Worm (Caenorhabditis elegans) whole organism, late embryonic: ENCODE measurements around the gene B0336.7.

Experiments
- F13H6.1 ChIP-seq: sonication (generic microtip); optimal IDR thresholded peaks from 2 replicates; lab custom pipeline; 2016; ENCODE audit warnings: missing genetic modification characterization, missing compliant biosample characterization
- K09A11.1 ChIP-seq: sonication (generic microtip); optimal IDR thresholded peaks from 2 replicates; lab custom pipeline; 2017; ENCODE audit warnings: antibody characterized with exemption, mild to moderate bottlenecking, missing genetic modification characterization, missing compliant biosample characterization; ENCODE audit not compliant: insufficient read depth
- T23F11.4 ChIP-seq: fragments of 200-800 bp; sonication (Bioruptor generic); optimal IDR thresholded peaks from 2 replicates; lab custom pipeline; 2018; ENCODE audit warnings: mild to moderate bottlenecking, missing genetic modification characterization, missing compliant biosample characterization
- Y22D7AL.16 ChIP-seq: sonication (generic microtip); optimal IDR thresholded peaks from 2 replicates; lab custom pipeline; 2016; ENCODE audit warnings: missing genetic modification characterization, missing compliant biosample characterization
- ceh-30 ChIP-seq: fragments of 150-350 bp; optimal IDR thresholded peaks from 2 replicates; lab custom pipeline; 2014; ENCODE audit warnings: missing biosample characterization, missing genetic modification characterization
- ceh-31 ChIP-seq: sonication (generic microtip); optimal IDR thresholded peaks from 2 replicates; lab custom pipeline; 2016; ENCODE audit warnings: missing genetic modification characterization, missing compliant biosample characterization
- ceh-34 ChIP-seq: sonication (generic microtip); optimal IDR thresholded peaks from 2 replicates; lab custom pipeline; 2016; ENCODE audit warnings: mild to moderate bottlenecking, missing genetic modification characterization, missing compliant biosample characterization
- ceh-45 ChIP-seq: fragments of 200-800 bp; sonication (Bioruptor generic); IDR thresholded peaks from 2 replicates; pipeline ENCODE4 v1.3.6; 2022; ENCODE audit warnings: missing genetic modification reagents, missing genetic modification characterization, missing compliant biosample characterization
- che-1 ChIP-seq: sonication (generic microtip); optimal IDR thresholded peaks from 2 replicates; lab custom pipeline; 2016; ENCODE audit warnings: mild to moderate bottlenecking, missing genetic modification characterization, missing compliant biosample characterization
- dve-1 ChIP-seq: sonication (generic microtip); optimal IDR thresholded peaks from 2 replicates; lab custom pipeline; 2017; ENCODE audit warnings: antibody characterized with exemption, mild to moderate bottlenecking, missing genetic modification characterization, missing compliant biosample characterization
- elt-2 ChIP-seq: sonication (generic microtip); optimal IDR thresholded peaks from 2 replicates; lab custom pipeline; 2016; ENCODE audit warnings: missing genetic modification reagents, missing genetic modification characterization, missing compliant biosample characterization
- elt-4 ChIP-seq: sonication (generic microtip); optimal IDR thresholded peaks from 2 replicates; lab custom pipeline; 2016; ENCODE audit warnings: missing genetic modification characterization, missing compliant biosample characterization
- ets-4 ChIP-seq: sonication (generic microtip); optimal IDR thresholded peaks from 2 replicates; lab custom pipeline; 2016; ENCODE audit warnings: missing genetic modification characterization, missing compliant biosample characterization
- fkh-10 ChIP-seq: fragments of 150-350 bp; optimal IDR thresholded peaks from 2 replicates; lab custom pipeline; 2014; ENCODE audit warnings: missing biosample characterization, missing genetic modification reagents, missing genetic modification characterization
- hlh-13 ChIP-seq: fragments of 200-800 bp; sonication (Bioruptor generic); optimal IDR thresholded peaks from 2 replicates; lab custom pipeline; 2018; ENCODE audit warnings: mild to moderate bottlenecking, missing genetic modification characterization, missing compliant biosample characterization
- hlh-30 ChIP-seq: sonication (generic microtip); optimal IDR thresholded peaks from 2 replicates; lab custom pipeline; 2017; ENCODE audit warnings: antibody characterized with exemption, missing genetic modification characterization, missing compliant biosample characterization; ENCODE audit not compliant: insufficient read depth
- hlh-6 ChIP-seq: sonication (generic microtip); optimal IDR thresholded peaks from 2 replicates; lab custom pipeline; 2016; ENCODE audit warnings: missing genotype, missing genetic modification characterization, missing compliant biosample characterization
- hlh-8 ChIP-seq: sonication (generic microtip); optimal IDR thresholded peaks from 2 replicates; lab custom pipeline; 2016; ENCODE audit warnings: missing genotype, missing genetic modification characterization, missing compliant biosample characterization
- lin-11 ChIP-seq: fragments of 200-800 bp; sonication (Bioruptor generic); optimal IDR thresholded peaks from 2 replicates; lab custom pipeline; 2018; ENCODE audit warnings: mild to moderate bottlenecking, missing genetic modification characterization, missing compliant biosample characterization
- madf-2 ChIP-seq: sonication (generic microtip); optimal IDR thresholded peaks from 2 replicates; lab custom pipeline; 2017; ENCODE audit warnings: missing genetic modification characterization, missing compliant biosample characterization
- mec-3 ChIP-seq: sonication (generic microtip); optimal IDR thresholded peaks from 2 replicates; lab custom pipeline; 2016; ENCODE audit warnings: borderline replicate concordance, missing genetic modification characterization, missing compliant biosample characterization
- nfya-1 ChIP-seq: sonication (generic microtip); optimal IDR thresholded peaks from 2 replicates; lab custom pipeline; 2017; ENCODE audit warnings: missing genetic modification characterization, mild to moderate bottlenecking, missing compliant biosample characterization, antibody characterized with exemption, moderate library complexity
- nhr-232 ChIP-seq: sonication (generic microtip); optimal IDR thresholded peaks from 2 replicates; lab custom pipeline; 2016; ENCODE audit warnings: missing genetic modification characterization, missing compliant biosample characterization
- pat-9 ChIP-seq: fragments of 200-800 bp; sonication (Bioruptor generic); optimal IDR thresholded peaks from 2 replicates; lab custom pipeline; 2018; ENCODE audit warnings: mild to moderate bottlenecking, missing genetic modification characterization, moderate library complexity, missing compliant biosample characterization
- pax-1 ChIP-seq: fragments of 150-350 bp; optimal IDR thresholded peaks from 2 replicates; lab custom pipeline; 2014; ENCODE audit warnings: missing biosample characterization, missing genetic modification characterization
- pha-2 ChIP-seq: sonication (generic microtip); optimal IDR thresholded peaks from 2 replicates; lab custom pipeline; 2017; ENCODE audit warnings: mild to moderate bottlenecking, missing genetic modification characterization, missing compliant biosample characterization
- pqm-1 ChIP-seq: sonication (generic microtip); optimal IDR thresholded peaks from 2 replicates; lab custom pipeline; 2016; ENCODE audit warnings: missing genetic modification characterization, missing compliant biosample characterization
- ref-2 ChIP-seq: sonication (generic microtip); optimal IDR thresholded peaks from 2 replicates; lab custom pipeline; 2016; ENCODE audit warnings: missing genetic modification characterization, missing compliant biosample characterization
- sox-2 ChIP-seq: fragments of 200-800 bp; sonication (Bioruptor generic); IDR thresholded peaks from 2 replicates; pipeline ENCODE4 v1.3.6; 2022; ENCODE audit warnings: missing genetic modification reagents, missing genetic modification characterization, missing compliant biosample characterization
- sox-4 ChIP-seq: sonication (generic microtip); optimal IDR thresholded peaks from 2 replicates; lab custom pipeline; 2017; ENCODE audit warnings: mild to moderate bottlenecking, missing genetic modification characterization, inconsistent platforms, missing compliant biosample characterization
- tbx-2 ChIP-seq: sonication (generic microtip); optimal IDR thresholded peaks from 2 replicates; lab custom pipeline; 2016; ENCODE audit warnings: missing genetic modification characterization, missing compliant biosample characterization
- tbx-7 ChIP-seq: sonication (generic microtip); optimal IDR thresholded peaks from 2 replicates; lab custom pipeline; 2016; ENCODE audit warnings: missing genotype, missing genetic modification characterization, missing compliant biosample characterization
- unc-55 ChIP-seq: sonication (generic microtip); optimal IDR thresholded peaks from 2 replicates; lab custom pipeline; 2017; ENCODE audit warnings: missing biosample characterization, missing genetic modification reagents, missing genetic modification characterization
- zip-5 ChIP-seq: sonication (generic microtip); optimal IDR thresholded peaks from 2 replicates; lab custom pipeline; 2016; ENCODE audit warnings: missing genetic modification characterization, missing compliant biosample characterization

B0336.7 gene

DNA sequence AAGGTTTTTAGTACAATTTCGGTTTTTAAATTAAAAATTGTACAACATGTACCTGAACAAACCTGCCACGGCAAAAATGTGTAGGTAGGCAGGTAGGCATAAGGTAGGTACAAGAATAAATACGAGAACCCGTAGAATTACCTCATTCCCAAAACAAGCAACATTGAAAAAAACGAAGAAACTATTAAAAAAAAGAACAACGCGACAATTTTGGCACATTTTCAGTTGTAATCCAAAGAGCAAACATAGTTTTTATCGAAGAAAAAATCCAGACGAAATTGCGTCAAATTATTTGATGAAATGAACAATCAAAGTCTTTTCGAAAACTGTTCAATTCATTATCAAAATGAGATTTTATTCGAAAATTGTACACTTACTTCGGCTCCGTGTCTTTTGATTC lies 43.5 kb upstream of the B0336.7 start, which contains the start of gene B0244.16:
Gene B0244.16 (plus strand): TSS at position 301 of the 400 bp plus-strand sequence.
- TF ChIP-seq mec-3 (no peak), ceh-45 (GFP tag; lab: Robert Waterston, UW) (no peak), pax-1 (tag; lab: Kevin White, UChicago) (no peak), T23F11.4 (GFP tag; lab: Kevin White, UChicago) (no peak), tbx-7 (tag; lab: Kevin White, UChicago) (no peak), ref-2 (tag; lab: Kevin White, UChicago) (no peak), ceh-31 (tag; lab: Kevin White, UChicago) (no peak), hlh-13 (GFP tag; lab: Kevin White, UChicago) (no peak), pqm-1 (tag; lab: Kevin White, UChicago) (no peak), hlh-30 (tag; lab: Kevin White, UChicago) (no peak), ceh-34 (no peak), pha-2 (tag; lab: Kevin White, UChicago) (no peak), ets-4 (tag; lab: Kevin White, UChicago) (no peak), K09A11.1 (tag; lab: Kevin White, UChicago) (no peak), tbx-2 (tag; lab: Kevin White, UChicago) (no peak), ceh-30 (tag; lab: Kevin White, UChicago) (no peak), fkh-10 (GFP tag; lab: Kevin White, UChicago) (no peak), che-1 (tag; lab: Kevin White, UChicago) (no peak), madf-2 (tag; lab: Kevin White, UChicago) (no peak), zip-5 (tag; lab: Kevin White, UChicago) (no peak)

DNA sequence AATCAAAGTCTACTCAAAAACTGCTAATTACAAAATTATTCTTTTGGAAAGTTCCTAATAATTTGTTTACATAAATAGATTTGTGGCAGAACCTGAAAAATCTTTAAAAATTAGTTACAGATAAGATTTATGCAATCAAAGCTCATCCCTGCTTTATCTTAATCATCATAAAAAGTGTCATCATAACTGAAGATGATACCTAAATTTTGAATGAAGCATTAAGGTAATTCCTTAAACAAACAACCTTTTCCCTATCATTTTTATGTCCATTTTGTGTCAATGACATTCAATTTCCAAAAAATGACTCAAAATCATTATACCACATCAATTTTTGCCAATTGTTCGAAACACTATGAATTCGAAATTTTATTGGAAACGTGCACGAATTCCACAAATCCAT lies 40.5 kb upstream of the B0336.7 start, which contains the start of gene B0244.6:
Gene B0244.6 (plus strand): TSS at position 301 of the 400 bp plus-strand sequence.
- no peak for TF ChIP-seq sox-4 (tag; lab: Kevin White, UChicago)
- TF ChIP-seq ceh-31 (tag; lab: Kevin White, UChicago): no peak
- TF ChIP-seq hlh-8 (tag; lab: Kevin White, UChicago): no peak
- no peak for TF ChIP-seq sox-2 (GFP tag; lab: Robert Waterston, UW)
- no peak for TF ChIP-seq ceh-45 (GFP tag; lab: Robert Waterston, UW)
- TF ChIP-seq ceh-34: no peak
- TF ChIP-seq hlh-6: no peak
- TF ChIP-seq dve-1 (tag; lab: Kevin White, UChicago): no peak
- no peak for TF ChIP-seq tbx-2 (tag; lab: Kevin White, UChicago)
- no peak for TF ChIP-seq unc-55 (GFP tag; lab: Kevin White, UChicago)
- TF ChIP-seq Y22D7AL.16 (tag; lab: Kevin White, UChicago): no peak
- no peak for TF ChIP-seq hlh-30 (tag; lab: Kevin White, UChicago)
- no peak for TF ChIP-seq lin-11 (tag; lab: Kevin White, UChicago)

DNA sequence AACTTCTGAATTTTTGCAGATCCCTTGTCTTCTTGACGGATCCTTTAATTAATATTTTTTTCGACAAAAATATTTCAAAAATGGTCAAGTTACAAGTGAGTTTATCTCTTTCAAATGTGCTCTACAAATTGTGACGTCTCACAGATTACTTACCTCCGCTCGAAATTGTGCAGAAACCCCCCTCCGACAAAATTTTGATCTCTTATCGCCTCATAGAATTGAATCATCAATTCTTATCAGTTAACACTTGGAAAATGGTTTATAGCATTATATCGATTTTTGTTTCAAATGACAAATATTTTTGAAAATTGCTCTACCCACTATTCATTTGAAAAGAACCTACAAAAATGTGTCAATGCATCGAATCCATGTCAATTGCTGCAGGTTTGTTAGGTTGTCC lies 37.7 kb upstream of the B0336.7 start, which contains the start of gene B0244.10:
Gene B0244.10 (plus strand): TSS at position 254 of the 400 bp plus-strand sequence.
- TF ChIP-seq ets-4 (tag; lab: Kevin White, UChicago): no peak
- TF ChIP-seq nhr-232: no peak
- TF ChIP-seq ref-2 (tag; lab: Kevin White, UChicago): no peak
- peak; percentile 73 for TF ChIP-seq elt-2
- TF ChIP-seq, all 69 proteins: peak for 1

DNA sequence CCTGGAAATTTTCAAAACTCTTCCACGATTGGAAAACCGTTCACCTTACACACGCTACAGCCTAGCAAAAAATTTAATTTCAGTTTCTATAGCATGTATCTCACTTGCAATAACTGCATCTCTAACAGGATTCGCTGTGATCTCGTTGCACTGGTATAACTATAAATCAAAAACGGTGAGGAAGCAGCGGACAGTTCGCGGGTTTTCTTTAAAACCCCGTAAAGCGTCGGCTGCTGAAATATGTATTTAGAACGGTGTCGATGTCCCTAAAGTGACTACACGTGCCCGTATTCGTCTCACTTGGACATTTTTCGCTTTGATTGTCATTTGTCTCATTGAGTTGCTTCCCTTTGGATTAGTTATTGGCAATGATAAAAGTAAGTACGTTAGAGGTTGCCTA lies 37.2 kb upstream of the B0336.7 start:
- TF ChIP-seq nfya-1 (tag; lab: Kevin White, UChicago) (no peak), pat-9 (tag; lab: Kevin White, UChicago) (no peak), F13H6.1 (no peak), tbx-2 (tag; lab: Kevin White, UChicago) (no peak), elt-4 (tag; lab: Kevin White, UChicago) (no peak)
